Worm (Caenorhabditis elegans) whole organism, young adult: Measurements from ENCODE around the gene srbc-19.

Experiments used
- Y53G8AR.9 ChIP-seq: fragments of 200-800 bp; sonication (Bioruptor generic); conservative IDR thresholded peaks from 2 replicates; pipeline ENCODE4 v1.3.6; 2022; ENCODE audit warnings: missing genetic modification reagents, missing genetic modification characterization, missing compliant biosample characterization
- mcd-1 ChIP-seq: fragments of 200-800 bp; sonication (Bioruptor generic); IDR thresholded peaks from 2 replicates; pipeline ENCODE4 v1.3.6; 2022; ENCODE audit warnings: missing genetic modification reagents, missing genetic modification characterization, missing compliant biosample characterization
- snpc-4 ChIP-seq, 5 experiments: fragments of 150-350 bp in 1 of 5; sonication (generic microtip) in 4 of 5; optimal IDR thresholded peaks; 2 replicates each; lab custom pipeline; 2014 to 2018; ENCODE audit warnings: missing genetic modification characterization in 5 of 5, missing biosample characterization in 3 of 5, antibody characterized with exemption in 2 of 5, mild to moderate bottlenecking in 2 of 5, missing compliant biosample characterization in 2 of 5, missing genotype in 2 of 5, moderate library complexity in 2 of 5, missing genetic modification reagents in 1 of 5

DNA sequence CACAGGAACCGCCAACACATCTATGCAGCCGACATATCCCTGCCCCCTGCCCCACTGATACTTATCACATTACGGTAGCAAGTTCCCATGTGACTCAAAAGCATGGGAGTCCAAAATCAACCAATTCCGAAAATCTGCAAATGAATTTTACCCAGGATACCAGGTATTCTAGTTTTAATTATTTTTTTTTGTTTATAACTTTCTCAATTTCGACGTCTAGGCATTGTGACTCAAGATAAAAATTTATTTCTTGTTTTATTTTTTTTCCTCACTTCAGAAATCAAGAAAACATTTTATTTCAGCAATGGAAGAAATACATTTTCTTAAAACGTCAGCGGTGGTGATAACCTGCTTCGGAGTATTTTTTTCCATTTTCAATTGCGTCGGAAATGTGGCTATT lies 15.1 kb downstream of the srbc-19 start, which contains the start of gene srbc-24:
- no peak for TF ChIP-seq snpc-4 (GFP tag; optimal IDR thresholded peaks at IDR 0.05; lab: Kevin White, UChicago)
- no peak for TF ChIP-seq snpc-4 (tag; optimal IDR thresholded peaks at IDR 0.05; lab: Kevin White, UChicago)
- no peak for TF ChIP-seq mcd-1
- TF ChIP-seq Y53G8AR.9: no peak
